Fruit fly (Drosophila melanogaster): ENCODE data around the gene Cht2.

Cht2 gene

DNA sequence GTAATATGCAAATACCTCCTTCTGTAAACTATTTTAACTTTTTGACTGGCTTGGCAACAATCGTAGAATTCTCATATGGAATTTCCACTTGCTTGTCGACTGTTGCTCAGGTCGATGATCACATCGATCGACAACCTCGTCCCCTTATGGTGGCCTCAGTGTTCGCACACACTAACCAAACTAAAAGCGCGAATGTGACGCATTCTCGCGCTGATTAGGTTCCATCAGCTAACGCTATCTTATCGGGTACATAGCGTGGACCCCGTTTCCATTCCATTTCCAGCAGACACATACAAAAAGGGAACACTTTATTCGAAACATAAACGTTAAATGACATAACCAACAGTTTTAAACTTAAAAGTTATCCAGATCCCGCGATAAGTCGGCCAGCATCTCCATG is 33.6 kb upstream of the Cht2 start:
- TF ChIP-seq ss (GFP tag; optimal IDR thresholded peaks at IDR 0.05), result no peak
- no peak for TF ChIP-seq CG6792 (GFP tag; optimal IDR thresholded peaks at IDR 0.05)
- TF ChIP-seq CG3919 (GFP tag; optimal IDR thresholded peaks at IDR 0.05), result no peak
- peak; percentile 49 for TF ChIP-seq vri (GFP tag; optimal IDR thresholded peaks at IDR 0.05)

DNA sequence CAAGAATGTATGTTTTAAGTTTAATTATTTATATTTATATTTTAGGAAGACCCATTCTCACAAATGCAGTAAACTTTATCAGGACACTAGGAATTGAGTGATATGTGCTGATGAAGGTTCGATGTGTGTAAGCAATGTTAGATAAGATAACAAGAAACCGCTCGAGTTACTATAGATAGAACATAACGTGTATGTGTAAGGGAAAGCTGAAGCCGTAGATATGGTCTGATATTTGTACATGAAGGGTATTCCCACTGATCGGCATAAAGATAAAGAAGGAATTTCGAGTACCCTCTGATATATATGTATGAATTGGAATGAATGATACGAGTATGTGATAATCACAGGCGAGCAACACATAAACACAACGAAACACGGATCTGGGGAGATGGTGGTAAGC is 28.4 kb upstream of the Cht2 start:
- TF ChIP-seq ss (GFP tag; optimal IDR thresholded peaks at IDR 0.05), result no peak
- TF ChIP-seq Sox15 (GFP tag; optimal IDR thresholded peaks at IDR 0.05), result no peak
- no peak for TF ChIP-seq Eip75B (GFP tag; optimal IDR thresholded peaks at IDR 0.05)
- no peak for TF ChIP-seq Sox14 (GFP tag; optimal IDR thresholded peaks at IDR 0.05)
- no peak for TF ChIP-seq CG6792 (GFP tag; optimal IDR thresholded peaks at IDR 0.05)
- no peak for TF ChIP-seq net (GFP tag; optimal IDR thresholded peaks at IDR 0.05)
- peak; percentile 43 for TF ChIP-seq vri (GFP tag; optimal IDR thresholded peaks at IDR 0.05)
- no peak for TF ChIP-seq acj6 (GFP tag; optimal IDR thresholded peaks at IDR 0.05)
- no peak for TF ChIP-seq Ets21C (GFP tag; optimal IDR thresholded peaks at IDR 0.05)

DNA sequence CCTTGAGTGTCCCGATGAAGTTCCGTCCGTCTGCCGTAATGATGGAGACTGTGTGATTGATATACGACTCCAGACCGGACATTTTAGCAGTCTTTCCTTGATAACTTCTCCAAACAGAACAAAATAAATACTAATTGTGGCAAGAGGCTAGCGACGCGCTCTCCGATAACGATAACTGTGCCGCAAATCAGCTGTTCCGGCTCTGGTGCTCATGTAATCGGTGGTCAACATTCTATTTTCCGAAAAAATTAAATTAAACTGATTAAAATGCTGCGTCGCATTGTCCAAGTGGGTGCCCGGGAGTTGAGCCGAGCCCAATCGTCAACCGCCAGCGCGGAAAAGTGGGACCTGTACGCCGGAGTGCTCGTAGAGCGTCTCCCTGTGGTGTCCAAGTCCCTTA is 21.5 kb upstream of the Cht2 start, which contains the start of the genes CG2021 and mRpL46:
Gene CG2021 (minus strand): TSS at position 163 of the 400 bp plus-strand sequence.
Gene mRpL46 (plus strand): TSS at position 191 of the 400 bp plus-strand sequence.
- TF ChIP-seq Ets21C (GFP tag; optimal IDR thresholded peaks at IDR 0.05), result no peak
- TF ChIP-seq Smox (GFP tag; optimal IDR thresholded peaks at IDR 0.05), result no peak
- TF ChIP-seq Hr4 (GFP tag; optimal IDR thresholded peaks at IDR 0.05), result no peak
- no peak for TF ChIP-seq CG31627 (GFP tag; optimal IDR thresholded peaks at IDR 0.05)
- TF ChIP-seq fd59A (GFP tag; optimal IDR thresholded peaks at IDR 0.05), result no peak
- no peak for TF ChIP-seq CG8319 (GFP tag; optimal IDR thresholded peaks at IDR 0.05)
- no peak for TF ChIP-seq topi (GFP tag; optimal IDR thresholded peaks at IDR 0.05)
- no peak for TF ChIP-seq CG1621 (tag; optimal IDR thresholded peaks at IDR 0.05)
- TF ChIP-seq achi (GFP tag; optimal IDR thresholded peaks at IDR 0.05), result no peak
- no peak for TF ChIP-seq Blimp-1 (GFP tag; optimal IDR thresholded peaks at IDR 0.05)
- no peak for TF ChIP-seq acj6 (GFP tag; optimal IDR thresholded peaks at IDR 0.05)
- TF ChIP-seq Sox14 (GFP tag; optimal IDR thresholded peaks at IDR 0.05), result no peak
- no peak for TF ChIP-seq CG11902 (GFP tag; optimal IDR thresholded peaks at IDR 0.05)
- no peak for TF ChIP-seq CG4318 (GFP tag; optimal IDR thresholded peaks at IDR 0.05)
- TF ChIP-seq dac (GFP tag; optimal IDR thresholded peaks at IDR 0.05), result no peak
- no peak for TF ChIP-seq pdm3 (GFP tag; optimal IDR thresholded peaks at IDR 0.05)
- TF ChIP-seq CG11294 (GFP tag; IDR thresholded peaks at IDR 0.05), result no peak
- no peak for TF ChIP-seq Met (GFP tag; optimal IDR thresholded peaks at IDR 0.05)

DNA sequence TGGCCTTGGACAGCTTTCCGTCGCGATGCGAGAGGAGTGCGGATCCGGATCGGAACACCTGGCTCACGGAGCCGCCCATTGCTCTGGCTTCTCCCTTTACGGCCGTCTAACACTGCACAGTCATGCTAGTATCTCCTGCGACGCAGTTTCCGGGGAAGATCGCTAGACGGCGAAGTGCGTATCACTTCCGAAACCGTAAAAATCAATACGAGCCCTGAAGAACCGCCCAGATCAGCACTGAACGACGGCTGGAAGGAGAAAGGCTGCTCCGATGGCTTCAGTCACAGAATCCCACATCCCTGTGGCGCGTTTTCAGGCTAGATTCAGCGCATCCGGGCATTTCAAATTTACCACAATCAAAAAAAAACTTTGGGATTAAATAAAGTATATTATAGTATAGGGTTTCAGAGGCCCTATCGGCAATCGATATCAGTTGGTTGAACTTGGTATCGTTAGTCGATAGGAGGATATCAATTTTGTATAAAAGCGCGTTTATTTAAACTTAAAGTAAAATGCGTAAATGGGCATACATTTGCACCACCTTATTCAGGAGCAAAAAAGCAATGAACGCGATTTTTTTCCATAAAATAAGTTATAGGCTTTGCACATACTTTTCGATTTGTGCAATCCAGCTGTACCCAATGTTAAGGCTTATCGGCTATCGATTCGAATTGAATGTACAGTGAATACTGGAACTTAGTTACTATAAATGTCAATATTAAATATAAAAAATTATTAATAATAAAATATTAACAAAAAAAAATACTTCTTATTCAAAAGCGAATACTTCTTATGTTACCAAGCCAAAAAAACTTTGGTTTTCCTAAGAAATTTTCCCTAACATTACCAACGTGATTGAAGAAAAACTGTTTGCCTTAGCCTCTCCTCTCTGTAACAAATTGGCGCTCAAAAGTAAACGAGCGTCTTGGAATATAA is 19.2 kb upstream of the Cht2 start, which contains the start of the genes CG13933 and PolD2:
Gene CG13933 (minus strand): TSS at position 435 of the 936 bp plus-strand sequence.
Gene PolD2 (plus strand): TSS at position 921 of the 936 bp plus-strand sequence.
- peak; percentile 99 for TF ChIP-seq CG15336 (GFP tag; IDR thresholded peaks at IDR 0.05)
- peak; percentile 83 for TF ChIP-seq cyc (GFP tag; optimal IDR thresholded peaks at IDR 0.05)
- peak; percentile 95 for TF ChIP-seq Met (GFP tag; optimal IDR thresholded peaks at IDR 0.05)
- peak; percentile 93 for TF ChIP-seq Sox15 (GFP tag; optimal IDR thresholded peaks at IDR 0.05)
- TF ChIP-seq CG6276 (GFP tag; optimal IDR thresholded peaks at IDR 0.05), result no peak
- TF ChIP-seq CG8632 (GFP tag; optimal IDR thresholded peaks at IDR 0.05), result peak; percentile 99
- TF ChIP-seq Ets96B (tag; optimal IDR thresholded peaks at IDR 0.05), result peak; percentile 89
- TF ChIP-seq pdm3 (GFP tag; optimal IDR thresholded peaks at IDR 0.05), result peak; percentile 93
- TF ChIP-seq svp (GFP tag), result peak; percentile 97
- TF ChIP-seq Eip78C (GFP tag), result peak; percentile 99
- TF ChIP-seq CG6808 (GFP tag; optimal IDR thresholded peaks at IDR 0.05), result no peak
- TF ChIP-seq CG8319 (GFP tag; optimal IDR thresholded peaks at IDR 0.05), result peak; percentile 60
- TF ChIP-seq CG1621 (tag; optimal IDR thresholded peaks at IDR 0.05), result no peak
- TF ChIP-seq fd85E (GFP tag; optimal IDR thresholded peaks at IDR 0.05), result peak; percentile 55
- TF ChIP-seq OdsH (GFP tag; optimal IDR thresholded peaks at IDR 0.05), result peak; percentile 99
- no peak for TF ChIP-seq CG3919 (GFP tag; optimal IDR thresholded peaks at IDR 0.05)
- peak; percentile 96 for TF ChIP-seq Lpt (GFP tag; optimal IDR thresholded peaks at IDR 0.05)
- no peak for TF ChIP-seq CG6854 (GFP tag; optimal IDR thresholded peaks at IDR 0.05)
- peak; percentile 94 for TF ChIP-seq Sox14 (GFP tag; optimal IDR thresholded peaks at IDR 0.05)
- TF ChIP-seq CG6163 (GFP tag; IDR thresholded peaks at IDR 0.05), result peak; percentile 100
- TF ChIP-seq CG10631 (GFP tag; optimal IDR thresholded peaks at IDR 0.05), result peak; percentile 97
- TF ChIP-seq ss (GFP tag; optimal IDR thresholded peaks at IDR 0.05), result peak in 1 of 2 experiments; percentile 97
- TF ChIP-seq Eip75B (GFP tag; optimal IDR thresholded peaks at IDR 0.05), result no peak
- peak; percentile 90 for TF ChIP-seq topi (GFP tag; optimal IDR thresholded peaks at IDR 0.05)
- TF ChIP-seq Eip93F (GFP tag; optimal IDR thresholded peaks at IDR 0.05), result peak; percentile 46
- peak; percentile 79 for TF ChIP-seq CG11902 (GFP tag; optimal IDR thresholded peaks at IDR 0.05)
- peak; percentile 96 for TF ChIP-seq Hr4 (GFP tag; optimal IDR thresholded peaks at IDR 0.05)
- peak; percentile 89 for TF ChIP-seq CG16779 (tag; optimal IDR thresholded peaks at IDR 0.05)
- TF ChIP-seq CG9139 (GFP tag; optimal IDR thresholded peaks at IDR 0.05), result no peak

All from whole organism, prepupa.